Worm (Caenorhabditis elegans) whole organism, midembryonic: ENCODE data around the gene ooc-5.

Experiments
- T22C8.4 ChIP-seq: fragments of 200-800 bp; sonication (Bioruptor generic); IDR thresholded peaks from 2 replicates; pipeline ENCODE4 v1.3.6; 2022; ENCODE audit warnings: missing genetic modification characterization, missing compliant biosample characterization
- flt-1 ChIP-seq: fragments of 200-800 bp; sonication (Bioruptor generic); IDR thresholded peaks from 2 replicates; pipeline ENCODE4 v1.3.6; 2022; ENCODE audit warnings: missing genetic modification characterization, missing compliant biosample characterization
- klf-2 ChIP-seq: fragments of 200-800 bp; sonication (Bioruptor generic); conservative IDR thresholded peaks from 2 replicates; pipeline ENCODE4 v1.3.6; 2022; ENCODE audit warnings: missing genetic modification reagents, missing genetic modification characterization, missing compliant biosample characterization
- ref-1 ChIP-seq: fragments of 200-800 bp; sonication (Bioruptor generic); conservative IDR thresholded peaks from 2 replicates; pipeline ENCODE4 v1.3.6; 2022; ENCODE audit warnings: missing genetic modification reagents, missing genetic modification characterization, missing compliant biosample characterization
- ztf-29 ChIP-seq: fragments of 200-800 bp; sonication (Bioruptor generic); IDR thresholded peaks from 2 replicates; pipeline ENCODE4 v1.3.6; 2022; ENCODE audit warnings: missing genetic modification reagents, missing genetic modification characterization, missing compliant biosample characterization

- TF ChIP-seq T22C8.4 (GFP tag; lab: Robert Waterston, UW) = no peak
- no peak for TF ChIP-seq ref-1
- no peak for TF ChIP-seq klf-2 (GFP tag; lab: Robert Waterston, UW)
- TF ChIP-seq ztf-29 = no peak
- no peak for TF ChIP-seq flt-1 (GFP tag; lab: Robert Waterston, UW)
These were observed 32.5 kb upstream of the ooc-5 start, which contains the start of gene cal-2 for ce11 chrII:8960414-8960813.
